Worm (Caenorhabditis elegans) whole organism, L1 larva: Measurements from ENCODE around the gene sec-61.A.
"Not testable (repeated sequence)": the region's sequence is repeated elsewhere in the genome, so short reads cannot be mapped to it uniquely, and the experiment has no call there.

Source experiments
- C04F5.9 ChIP-seq: sonication (generic microtip); optimal IDR thresholded peaks from 2 replicates; lab custom pipeline; 2016; ENCODE audit warnings: missing genetic modification characterization, missing compliant biosample characterization
- Y116A8C.19 ChIP-seq: sonication (generic microtip); optimal IDR thresholded peaks from 2 replicates; lab custom pipeline; 2016; ENCODE audit warnings: missing compliant biosample characterization, missing genetic modification characterization, borderline replicate concordance
- ceh-63 ChIP-seq: fragments of 200-800 bp; sonication (Bioruptor generic); optimal IDR thresholded peaks from 2 replicates; lab custom pipeline; 2018; ENCODE audit warnings: mild to moderate bottlenecking, missing genetic modification characterization, missing compliant biosample characterization
- ceh-8 ChIP-seq: fragments of 200-800 bp; sonication (Bioruptor generic); optimal IDR thresholded peaks from 2 replicates; lab custom pipeline; 2018; ENCODE audit warnings: mild to moderate bottlenecking, missing genetic modification characterization, moderate library complexity, missing compliant biosample characterization
- ceh-82 ChIP-seq, 3 experiments: fragments of 150-350 bp in 1 of 3; sonication (generic microtip) in 2 of 3; optimal IDR thresholded peaks; 2 replicates each; lab custom pipeline; 2014 to 2017; ENCODE audit warnings: missing biosample characterization in 3 of 3, missing genetic modification characterization in 3 of 3
- ceh-88 ChIP-seq: fragments of 200-800 bp; sonication (Bioruptor generic); IDR thresholded peaks from 2 replicates; pipeline ENCODE4 v1.3.6; 2022; ENCODE audit warnings: missing genetic modification characterization, missing compliant biosample characterization
- dpl-1 ChIP-seq, 3 experiments: fragments of 150-350 bp in 2 of 3; sonication (generic microtip) in 1 of 3; optimal IDR thresholded peaks; 2 replicates each; lab custom pipeline; 2014 to 2017; ENCODE audit warnings: missing biosample characterization in 3 of 3, missing genetic modification characterization in 3 of 3, missing genetic modification reagents in 3 of 3
- efl-1 ChIP-seq, 4 experiments: fragments of 150-350 bp; optimal IDR thresholded peaks in 3 of 4; peaks in 1 of 4; 1 replicate in 1 of 4; 2 replicates in 3 of 4; lab custom pipeline; 2014; ENCODE audit warnings: missing biosample characterization in 2 of 4, missing genetic modification characterization in 2 of 4, missing genetic modification reagents in 2 of 4
- egl-13 ChIP-seq: sonication (generic microtip); optimal IDR thresholded peaks from 2 replicates; lab custom pipeline; 2016; ENCODE audit warnings: missing genotype, missing genetic modification reagents, missing genetic modification characterization, missing compliant biosample characterization
- egl-27 ChIP-seq, 2 experiments: fragments of 150-350 bp in 1 of 2; sonication (generic microtip); optimal IDR thresholded peaks; 3 replicates each; lab custom pipeline; 2017 to 2018; ENCODE audit warnings: missing biosample characterization in 2 of 2, missing genetic modification characterization in 2 of 2, missing genetic modification reagents in 2 of 2
- elt-3 ChIP-seq, 6 experiments: fragments of 150-350 bp in 1 of 6; sonication (generic microtip); optimal IDR thresholded peaks; 2 replicates each; lab custom pipeline; 2017 to 2018; ENCODE audit warnings: missing biosample characterization in 6 of 6, missing genetic modification characterization in 6 of 6, inconsistent platforms in 1 of 6
- ets-5 ChIP-seq: fragments of 200-800 bp; sonication (Bioruptor generic); IDR thresholded peaks from 2 replicates; pipeline ENCODE4 v1.3.6; 2022; ENCODE audit warnings: missing genetic modification characterization, missing compliant biosample characterization
- fkh-10 ChIP-seq: sonication (generic microtip); optimal IDR thresholded peaks from 2 replicates; lab custom pipeline; 2017; ENCODE audit warnings: missing biosample characterization, missing genetic modification reagents, missing genetic modification characterization
- fkh-4 ChIP-seq: sonication (generic microtip); optimal IDR thresholded peaks from 2 replicates; lab custom pipeline; 2016; ENCODE audit warnings: missing compliant biosample characterization, missing genetic modification characterization, borderline replicate concordance
- fos-1 ChIP-seq: fragments of 150-350 bp; optimal IDR thresholded peaks from 2 replicates; lab custom pipeline; 2014; ENCODE audit warnings: missing biosample characterization, missing genetic modification characterization
- jun-1 ChIP-seq: fragments of 150-350 bp; optimal IDR thresholded peaks from 2 replicates; lab custom pipeline; 2014; ENCODE audit warnings: missing biosample characterization, missing genetic modification reagents, missing genetic modification characterization
- lin-13 ChIP-seq: fragments of 150-350 bp; optimal IDR thresholded peaks from 2 replicates; lab custom pipeline; 2014; ENCODE audit warnings: missing biosample characterization, missing genetic modification reagents, missing genetic modification characterization
- lin-14 ChIP-seq: fragments of 200-800 bp; sonication (Bioruptor generic); optimal IDR thresholded peaks from 2 replicates; lab custom pipeline; 2018; ENCODE audit warnings: mild to moderate bottlenecking, missing genetic modification characterization, moderate library complexity, missing compliant biosample characterization
- lin-15B ChIP-seq: fragments of 150-350 bp; sonication (generic microtip); optimal IDR thresholded peaks from 3 replicates; lab custom pipeline; 2014; ENCODE audit warnings: missing biosample characterization, missing genetic modification characterization
- lin-35 ChIP-seq, 2 experiments: fragments of 150-350 bp; optimal IDR thresholded peaks; 2 replicates each; lab custom pipeline; 2014; ENCODE audit warnings: missing biosample characterization in 2 of 2, missing genetic modification characterization in 2 of 2, missing genetic modification reagents in 2 of 2
- lin-39 ChIP-seq: fragments of 150-350 bp; optimal IDR thresholded peaks from 2 replicates; lab custom pipeline; 2014; ENCODE audit warnings: missing biosample characterization, missing genetic modification reagents, missing genetic modification characterization
- lir-3 ChIP-seq: sonication (generic microtip); optimal IDR thresholded peaks from 2 replicates; lab custom pipeline; 2016; ENCODE audit warnings: mild to moderate bottlenecking, missing genetic modification characterization, moderate library complexity, missing compliant biosample characterization; ENCODE audit not compliant: poor library complexity
- nhr-11 ChIP-seq: fragments of 150-350 bp; optimal IDR thresholded peaks from 2 replicates; lab custom pipeline; 2014; ENCODE audit warnings: missing biosample characterization, missing genetic modification characterization
- nhr-12 ChIP-seq: sonication (generic microtip); optimal IDR thresholded peaks from 2 replicates; lab custom pipeline; 2017; ENCODE audit warnings: missing biosample characterization, missing genetic modification characterization
- nhr-19 ChIP-seq: fragments of 200-800 bp; sonication (Bioruptor generic); conservative IDR thresholded peaks from 2 replicates; pipeline ENCODE4 v1.3.6; 2022; ENCODE audit warnings: missing genetic modification characterization, missing compliant biosample characterization
- nhr-237 ChIP-seq: fragments of 150-350 bp; optimal IDR thresholded peaks from 2 replicates; lab custom pipeline; 2014; ENCODE audit warnings: missing biosample characterization, missing genetic modification characterization
- nhr-71 ChIP-seq: sonication (generic microtip); optimal IDR thresholded peaks from 2 replicates; lab custom pipeline; 2016; ENCODE audit warnings: mild to moderate bottlenecking, missing genetic modification characterization, moderate library complexity, missing compliant biosample characterization
- nhr-76 ChIP-seq: sonication (generic microtip); optimal IDR thresholded peaks from 2 replicates; lab custom pipeline; 2017; ENCODE audit warnings: missing biosample characterization, missing genetic modification characterization
- nhr-84 ChIP-seq: sonication (generic microtip); optimal IDR thresholded peaks from 2 replicates; lab custom pipeline; 2017; ENCODE audit warnings: missing biosample characterization, missing genetic modification characterization
- nhr-85 ChIP-seq: sonication (generic microtip); peaks from one replicate; lab custom pipeline; 2016; ENCODE audit warnings: missing genetic modification characterization, inconsistent platforms, missing compliant biosample characterization
- pag-3 ChIP-seq: sonication (generic microtip); optimal IDR thresholded peaks from 2 replicates; lab custom pipeline; 2017; ENCODE audit warnings: missing genetic modification characterization, mild to moderate bottlenecking, missing compliant biosample characterization, antibody characterized with exemption, borderline replicate concordance; ENCODE audit not compliant: insufficient read depth
- pax-3 ChIP-seq: fragments of 200-800 bp; sonication (Bioruptor generic); optimal IDR thresholded peaks from 2 replicates; lab custom pipeline; 2018; ENCODE audit warnings: mild to moderate bottlenecking, missing genetic modification characterization, moderate library complexity, missing compliant biosample characterization
- pqm-1 ChIP-seq: sonication (generic microtip); optimal IDR thresholded peaks from 3 replicates; lab custom pipeline; 2017; ENCODE audit warnings: missing biosample characterization, missing genetic modification characterization
- rnt-1 ChIP-seq: sonication (generic microtip); optimal IDR thresholded peaks from 2 replicates; lab custom pipeline; 2016; ENCODE audit warnings: mild to moderate bottlenecking, missing genetic modification characterization, moderate library complexity, missing compliant biosample characterization
- sptf-1 ChIP-seq: fragments of 150-350 bp; optimal IDR thresholded peaks from 2 replicates; lab custom pipeline; 2014; ENCODE audit warnings: missing biosample characterization, missing genetic modification characterization
- sup-37 ChIP-seq: fragments of 200-800 bp; sonication (Bioruptor generic); optimal IDR thresholded peaks from 2 replicates; lab custom pipeline; 2018; ENCODE audit warnings: mild to moderate bottlenecking, missing genetic modification characterization, missing compliant biosample characterization
- tlp-1 ChIP-seq: fragments of 150-350 bp; optimal IDR thresholded peaks from 2 replicates; lab custom pipeline; 2014; ENCODE audit warnings: missing biosample characterization, missing genetic modification characterization
- unc-130 ChIP-seq: fragments of 150-350 bp; optimal IDR thresholded peaks from 2 replicates; lab custom pipeline; 2017; ENCODE audit warnings: missing biosample characterization, missing genetic modification characterization, inconsistent platforms
- unc-62 ChIP-seq: fragments of 150-350 bp; optimal IDR thresholded peaks from 2 replicates; lab custom pipeline; 2014; ENCODE audit warnings: missing biosample characterization, missing genetic modification reagents, missing genetic modification characterization
- unc-86 ChIP-seq: sonication (generic microtip); optimal IDR thresholded peaks from 2 replicates; lab custom pipeline; 2016; ENCODE audit warnings: missing genetic modification characterization, missing compliant biosample characterization
- unc-98 ChIP-seq: fragments of 200-800 bp; sonication (Bioruptor generic); IDR thresholded peaks from 2 replicates; pipeline ENCODE4 v1.3.6; 2022; ENCODE audit warnings: missing genetic modification characterization, missing compliant biosample characterization
- vab-15 ChIP-seq: sonication (generic microtip); optimal IDR thresholded peaks from 2 replicates; lab custom pipeline; 2017; ENCODE audit warnings: missing genotype, mild to moderate bottlenecking, missing genetic modification characterization, missing compliant biosample characterization
- zag-1 ChIP-seq: fragments of 150-350 bp; optimal IDR thresholded peaks from 2 replicates; lab custom pipeline; 2014; ENCODE audit warnings: missing biosample characterization, missing genetic modification characterization
- zip-4 ChIP-seq: fragments of 200-800 bp; sonication (Bioruptor generic); optimal IDR thresholded peaks from 2 replicates; lab custom pipeline; 2018; ENCODE audit warnings: mild to moderate bottlenecking, missing genetic modification characterization, moderate library complexity, missing compliant biosample characterization

sec-61.A gene

DNA sequence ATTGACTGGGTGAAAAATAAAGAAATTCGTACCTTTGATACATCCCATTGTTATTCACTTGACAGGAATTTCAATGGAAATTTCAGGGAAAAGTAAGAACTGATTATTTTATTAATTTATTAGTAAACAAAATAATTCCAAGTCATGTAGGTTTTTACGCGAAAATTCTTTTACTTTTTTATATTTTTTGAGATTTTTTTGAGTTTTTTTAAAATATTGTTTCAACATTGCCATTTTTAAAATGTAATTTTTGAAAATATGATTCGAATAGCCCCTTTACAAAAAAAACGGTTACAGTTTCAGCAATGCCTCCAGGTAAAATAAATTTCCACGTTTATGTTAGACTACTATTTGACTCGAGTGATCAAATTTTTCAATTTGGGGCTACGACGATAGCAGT lies 36.6 kb upstream of the sec-61.A start, which contains the start of gene Y57G11C.23:
Gene Y57G11C.23, minus strand, starts transcription at position 101 of the 400 bp plus-strand sequence.
- TF ChIP-seq egl-13 (tag; lab: Kevin White, UChicago) (no peak), unc-98 (no peak), fos-1 (tag; lab: Kevin White, UChicago) (no peak), tlp-1 (tag; lab: Kevin White, UChicago) (no peak), nhr-71 (tag; lab: Kevin White, UChicago) (no peak), lin-14 (no peak), nhr-11 (tag; lab: Kevin White, UChicago) (no peak), lir-3 (tag; lab: Kevin White, UChicago) (no peak), nhr-76 (no peak), lin-13 (GFP tag; lab: Kevin White, UChicago) (no peak), Y116A8C.19 (no peak), efl-1 (optimal IDR thresholded peaks at IDR 0.05; lab: Kevin White, UChicago) (no peak), efl-1 (GFP tag; optimal IDR thresholded peaks at IDR 0.05 in 1 of 2; lab: Kevin White, UChicago) (no peak), sptf-1 (tag; lab: Kevin White, UChicago) (no peak), ceh-82 (tag; optimal IDR thresholded peaks at IDR 0.05; lab: Kevin White, UChicago) (no peak), ceh-88 (GFP tag; lab: Robert Waterston, UW) (no peak), pax-3 (tag; lab: Kevin White, UChicago) (no peak), lin-35 (GFP tag; optimal IDR thresholded peaks at IDR 0.05; lab: Kevin White, UChicago) (no peak)

DNA sequence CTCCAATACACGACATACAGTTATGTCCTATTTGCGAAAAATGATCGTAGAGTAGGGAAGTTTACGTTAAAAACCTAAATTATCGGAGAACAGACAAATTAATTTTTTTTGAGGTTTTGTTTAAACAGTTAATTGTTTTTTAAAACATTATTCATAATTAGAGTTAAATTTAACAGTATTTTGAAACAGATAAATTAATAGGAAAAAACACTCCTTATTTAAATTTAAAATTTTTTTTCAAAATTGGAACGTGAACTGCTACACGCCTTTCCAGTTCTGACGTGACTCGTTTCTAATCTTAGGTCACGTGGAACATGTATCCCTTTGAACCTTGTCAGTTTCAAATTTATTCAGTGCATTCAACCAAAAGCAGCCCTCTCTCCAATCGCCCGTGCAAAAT lies 28.6 kb upstream of the sec-61.A start, which contains the start of gene Y57G11C.52:
Gene Y57G11C.52, plus strand, starts transcription at position 301 of the 400 bp plus-strand sequence.
- peak; percentile 0 for TF ChIP-seq nhr-85 (tag; lab: Kevin White, UChicago)
- no peak for TF ChIP-seq Y116A8C.19

DNA sequence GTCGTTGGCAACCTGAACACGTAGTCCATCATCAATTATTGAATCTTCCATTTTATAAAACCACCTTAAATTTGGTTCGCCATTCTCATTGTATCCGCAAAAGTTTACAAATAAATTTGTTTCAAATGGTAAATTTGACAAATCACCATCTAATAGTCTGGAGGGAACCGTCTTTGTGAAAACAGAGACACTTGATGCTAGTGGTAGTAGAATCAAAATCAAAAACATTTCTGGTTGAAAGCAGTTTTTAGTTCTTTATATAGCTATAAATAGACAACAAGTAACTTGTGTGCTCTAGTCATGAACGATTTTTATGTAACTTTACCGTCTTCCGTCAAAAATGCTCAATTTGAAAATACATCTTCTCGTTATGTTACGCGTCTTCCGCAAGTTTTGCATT lies 18.0 kb upstream of the sec-61.A start, which contains the start of gene Y57G11C.20:
Gene Y57G11C.20, plus strand, starts transcription at position 301 of the 400 bp plus-strand sequence.
- TF ChIP-seq egl-27 (tag; optimal IDR thresholded peaks at IDR 0.05; lab: Kevin White, UChicago); ceh-88 (GFP tag; lab: Robert Waterston, UW); elt-3 (tag; optimal IDR thresholded peaks at IDR 0.05; lab: Kevin White, UChicago): not testable (repeated sequence)

DNA sequence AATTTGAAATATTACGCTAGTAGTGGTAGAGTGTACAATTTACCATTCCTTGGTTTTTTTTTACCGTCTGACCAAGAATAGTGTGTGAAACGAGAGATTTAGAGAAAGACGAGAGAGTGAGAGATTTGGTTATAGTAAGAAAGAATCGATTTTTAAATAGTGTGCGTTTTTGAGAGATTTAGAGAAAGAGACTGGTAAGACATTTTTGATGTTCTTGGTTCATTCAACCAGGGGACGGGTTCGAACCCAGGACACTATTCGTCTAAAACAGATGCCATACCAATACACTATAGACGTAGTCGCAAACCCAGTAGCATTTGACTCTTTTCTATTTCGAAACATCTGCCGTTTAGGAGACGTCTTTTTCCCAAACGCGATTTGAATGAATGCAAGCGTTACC lies 13.0 kb upstream of the sec-61.A start:
- TF ChIP-seq sptf-1 (tag; lab: Kevin White, UChicago) = no peak
- no peak for TF ChIP-seq fkh-10 (GFP tag; lab: Kevin White, UChicago)
- TF ChIP-seq unc-130 (tag; lab: Kevin White, UChicago) = no peak
- TF ChIP-seq egl-13 (tag; lab: Kevin White, UChicago) = no peak
- no peak for TF ChIP-seq ets-5 (GFP tag; lab: Robert Waterston, UW)
- TF ChIP-seq pqm-1 (tag; lab: Kevin White, UChicago) = no peak
- TF ChIP-seq nhr-85 (tag; lab: Kevin White, UChicago) = peak; percentile 97
- TF ChIP-seq sup-37 = peak; percentile 27
- TF ChIP-seq nhr-84 (tag; lab: Kevin White, UChicago) = no peak
- no peak for TF ChIP-seq ceh-63 (GFP tag; lab: Kevin White, UChicago)
- no peak for TF ChIP-seq nhr-12 (tag; lab: Kevin White, UChicago)
- peak; percentile 58 for TF ChIP-seq fkh-4 (tag; lab: Kevin White, UChicago)
- peak; percentile 58 for TF ChIP-seq zip-4
- TF ChIP-seq elt-3 (tag; optimal IDR thresholded peaks at IDR 0.05; lab: Kevin White, UChicago) = peak in 2 of 6 experiments; percentile 72 to 74
- TF ChIP-seq nhr-11 (tag; lab: Kevin White, UChicago) = no peak
- TF ChIP-seq jun-1 (tag; lab: Kevin White, UChicago) = peak; percentile 67
- TF ChIP-seq nhr-76 = peak; percentile 59
- TF ChIP-seq dpl-1 (GFP tag; optimal IDR thresholded peaks at IDR 0.05; lab: Kevin White, UChicago) = peak; percentile 60 to 61 (median 60)
- no peak for TF ChIP-seq unc-62 (GFP tag; lab: Kevin White, UChicago)
- TF ChIP-seq lin-39 (tag; lab: Kevin White, UChicago) = peak; percentile 79
- peak; percentile 40 for TF ChIP-seq C04F5.9 (tag; lab: Kevin White, UChicago)
- TF ChIP-seq lin-15B = peak; percentile 5
- peak; percentile 49 for TF ChIP-seq zag-1 (tag; lab: Kevin White, UChicago)
- peak; percentile 87 for TF ChIP-seq nhr-19 (GFP tag; lab: Robert Waterston, UW)
- TF ChIP-seq vab-15 (tag; lab: Kevin White, UChicago) = no peak
- no peak for TF ChIP-seq ceh-8
- peak; percentile 58 for TF ChIP-seq unc-86 (tag; lab: Kevin White, UChicago)
- no peak for TF ChIP-seq egl-27 (tag; optimal IDR thresholded peaks at IDR 0.05; lab: Kevin White, UChicago)
- peak; percentile 74 for TF ChIP-seq lin-13 (GFP tag; lab: Kevin White, UChicago)
- TF ChIP-seq ceh-88 (GFP tag; lab: Robert Waterston, UW) = peak; percentile 60
- TF ChIP-seq nhr-237 (tag; lab: Kevin White, UChicago) = no peak
- TF ChIP-seq rnt-1 = peak; percentile 82
- TF ChIP-seq pag-3 (tag; lab: Kevin White, UChicago) = peak; percentile 54
